1 fruit fly cellular context compared by ENCODE assay signal in the genomic region with DNA sequence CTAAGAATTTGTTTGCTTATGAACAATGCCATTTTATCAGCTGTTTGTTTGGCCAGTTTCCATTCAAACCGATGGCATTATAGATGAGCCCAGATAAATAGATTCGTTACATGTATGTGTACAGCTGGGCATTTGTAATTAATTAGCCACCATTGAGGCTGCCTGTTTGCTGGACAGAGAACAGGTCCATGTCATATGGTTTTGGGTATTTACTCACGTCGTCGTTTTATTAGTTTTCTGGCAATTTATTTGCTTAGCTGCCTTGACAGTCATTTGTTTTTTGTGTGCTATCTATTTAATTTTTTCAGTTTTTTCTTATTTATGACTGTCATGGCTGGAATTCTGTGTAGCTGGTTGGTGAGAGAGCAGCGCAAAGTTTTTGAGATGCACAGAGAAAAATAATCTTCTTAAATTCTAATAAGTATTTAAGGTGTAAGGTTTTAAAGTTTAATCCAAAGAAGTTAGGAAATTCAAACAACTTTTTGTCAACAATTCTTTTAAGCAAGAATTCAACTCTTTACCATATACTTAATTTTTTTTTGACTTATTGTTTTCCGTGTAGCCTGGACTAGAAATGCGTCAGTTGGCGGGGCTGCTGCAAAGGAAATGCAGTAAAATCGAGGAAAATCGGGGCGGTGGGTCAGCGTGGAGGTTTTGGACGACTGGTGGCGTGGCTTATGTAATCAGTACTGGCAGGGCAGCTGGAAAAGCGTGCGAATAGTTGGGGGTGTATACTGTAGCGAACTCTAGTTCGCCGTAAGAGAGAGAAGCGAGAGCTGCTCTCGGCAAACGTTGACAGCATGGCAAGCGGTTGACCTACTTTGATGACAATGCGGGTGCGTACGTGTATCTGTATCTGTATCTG.
A peak's percentile ranks its signal among the peaks of the same experiment; 100 is the strongest.
TF ChIP-seq lines count a peak whose summit lies in the region.

No protein-coding gene starts in this region.

TF ChIP-seq in whole organism, embryonic, 481 proteins besides CTCF, POLR2A, EP300 and RAD21 (continued from another document and continues in another):
- no peak for TF ChIP-seq lbe (GFP tag; optimal IDR thresholded peaks at IDR 0.05; lab: Kevin White, UChicago)
- TF ChIP-seq CG8359 (GFP tag; optimal IDR thresholded peaks at IDR 0.05; lab: Kevin White, UChicago; ENCODE audit: borderline replicate concordance), result no peak
- peak; percentile 73; the same call in 1 of the 2 replicates for TF ChIP-seq bowl (GFP tag; IDR thresholded peaks at IDR 0.05; lab: Robert Waterston, UW)
- peak; percentile 76 for TF ChIP-seq pum (GFP tag; optimal IDR thresholded peaks at IDR 0.05; lab: Kevin White, UChicago)
- TF ChIP-seq Meics (GFP tag; optimal IDR thresholded peaks at IDR 0.05; lab: Kevin White, UChicago), result peak; percentile 89
- peak; percentile 87 for TF ChIP-seq fd96Cb (tag; optimal IDR thresholded peaks at IDR 0.05; lab: Kevin White, UChicago)
- TF ChIP-seq CG7372 (GFP tag; IDR thresholded peaks at IDR 0.05; lab: Robert Waterston, UW), result peak; percentile 54; the same call in 1 of the 2 replicates
- peak; percentile 80 for TF ChIP-seq CG12155 (GFP tag; optimal IDR thresholded peaks at IDR 0.05; lab: Kevin White, UChicago)
- TF ChIP-seq Gsc (GFP tag; IDR thresholded peaks at IDR 0.05; lab: Robert Waterston, UW), result no peak; the same call in 1 of the 2 replicates
- peak; percentile 76 for TF ChIP-seq CG13775 (GFP tag; optimal IDR thresholded peaks at IDR 0.05; lab: Kevin White, UChicago)
- TF ChIP-seq Gug (GFP tag; IDR thresholded peaks at IDR 0.05; lab: Robert Waterston, UW), result peak; percentile 64; the same call in 3 of the 4 replicates
- TF ChIP-seq kah (GFP tag; optimal IDR thresholded peaks at IDR 0.05; lab: Kevin White, UChicago), result peak; percentile 56
- TF ChIP-seq hbn (GFP tag; IDR thresholded peaks at IDR 0.05; lab: Robert Waterston, UW; ENCODE audit: partially characterized antibody), result no peak
- 0 out of 2 replicates have a peak, but pooled peaks have one; percentile 7 for TF ChIP-seq gt (GFP tag; IDR thresholded peaks at IDR 0.05; lab: Robert Waterston, UW)
- TF ChIP-seq CG16863 (GFP tag; optimal IDR thresholded peaks at IDR 0.05; lab: Kevin White, UChicago), result peak; percentile 82
- TF ChIP-seq CG42726 (GFP tag; IDR thresholded peaks at IDR 0.05; lab: Robert Waterston, UW; ENCODE audit: partially characterized antibody), result no peak
- peak; percentile 80 for TF ChIP-seq fd3F (GFP tag; optimal IDR thresholded peaks at IDR 0.05; lab: Kevin White, UChicago)
- peak; percentile 86 for TF ChIP-seq tap (tag; optimal IDR thresholded peaks at IDR 0.05; lab: Kevin White, UChicago)
- TF ChIP-seq Jarid2 (GFP tag; optimal IDR thresholded peaks at IDR 0.05; lab: Kevin White, UChicago), result peak; percentile 36
- TF ChIP-seq scrt (GFP tag; optimal IDR thresholded peaks at IDR 0.05; lab: Kevin White, UChicago), result peak; percentile 81
- TF ChIP-seq Atf-2 (GFP tag; optimal IDR thresholded peaks at IDR 0.05; lab: Kevin White, UChicago), result peak; percentile 67
- peak; percentile 88 for TF ChIP-seq CG11695 (GFP tag; IDR thresholded peaks at IDR 0.05; lab: Robert Waterston, UW)
- TF ChIP-seq zen (tag; optimal IDR thresholded peaks at IDR 0.05; lab: Kevin White, UChicago), result peak; percentile 72
- peak; percentile 71 for TF ChIP-seq crc (GFP tag; optimal IDR thresholded peaks at IDR 0.05; lab: Kevin White, UChicago)
- peak; percentile 84 for TF ChIP-seq Hr3 (GFP tag; optimal IDR thresholded peaks at IDR 0.05; lab: Kevin White, UChicago)
- peak; percentile 76 for TF ChIP-seq gsb (GFP tag; IDR thresholded peaks at IDR 0.05; lab: Robert Waterston, UW)
- peak; percentile 70 for TF ChIP-seq CG6254 (GFP tag; optimal IDR thresholded peaks at IDR 0.05; lab: Kevin White, UChicago)
- peak; percentile 68 for TF ChIP-seq ara (GFP tag; IDR thresholded peaks at IDR 0.05; lab: Robert Waterston, UW)
- TF ChIP-seq Nf-YA (GFP tag; IDR thresholded peaks at IDR 0.05; lab: Robert Waterston, UW), result peak; percentile 81
- peak; percentile 82 for TF ChIP-seq CG1233 (GFP tag; optimal IDR thresholded peaks at IDR 0.05; lab: Kevin White, UChicago)
- TF ChIP-seq Sox102F (GFP tag; optimal IDR thresholded peaks at IDR 0.05; lab: Kevin White, UChicago), result peak; percentile 93
- no peak for TF ChIP-seq stwl (tag; optimal IDR thresholded peaks at IDR 0.05; lab: Kevin White, UChicago)
- peak; percentile 88 for TF ChIP-seq CG2712 (tag; optimal IDR thresholded peaks at IDR 0.05; lab: Kevin White, UChicago)
- TF ChIP-seq CG7271 (tag; optimal IDR thresholded peaks at IDR 0.05; lab: Kevin White, UChicago), result peak; percentile 19
- 0 out of 2 replicates have a peak, but pooled peaks have one; percentile 22 for TF ChIP-seq CG10959 (GFP tag; IDR thresholded peaks at IDR 0.05; lab: Robert Waterston, UW)
- peak; percentile 84 for TF ChIP-seq NfI (GFP tag; optimal IDR thresholded peaks at IDR 0.05; lab: Kevin White, UChicago)
- TF ChIP-seq CG17385 (GFP tag; optimal IDR thresholded peaks at IDR 0.05; lab: Kevin White, UChicago), result peak; percentile 84
- peak; percentile 79 for TF ChIP-seq CG1647 (GFP tag; optimal IDR thresholded peaks at IDR 0.05; lab: Kevin White, UChicago)
- TF ChIP-seq CG6272 (GFP tag; IDR thresholded peaks at IDR 0.05; lab: Robert Waterston, UW), result peak; percentile 65
- no peak for TF ChIP-seq CG16813 (GFP tag; IDR thresholded peaks at IDR 0.05; lab: Robert Waterston, UW; ENCODE audit: partially characterized antibody)
- peak; percentile 85 for TF ChIP-seq ind (GFP tag; optimal IDR thresholded peaks at IDR 0.05; lab: Kevin White, UChicago)
- peak; percentile 89 for TF ChIP-seq Drgx (GFP tag; IDR thresholded peaks at IDR 0.05; lab: Robert Waterston, UW)
- TF ChIP-seq pho (GFP tag; optimal IDR thresholded peaks at IDR 0.05; lab: Kevin White, UChicago), result peak; percentile 82
- TF ChIP-seq NFAT (GFP tag; IDR thresholded peaks at IDR 0.05; lab: Robert Waterston, UW), result peak; percentile 75
- TF ChIP-seq fu2 (GFP tag; optimal IDR thresholded peaks at IDR 0.05; lab: Kevin White, UChicago), result peak; percentile 74
- peak; percentile 86 for TF ChIP-seq Sox100B (GFP tag; optimal IDR thresholded peaks at IDR 0.05; lab: Kevin White, UChicago)
- TF ChIP-seq CG30020 (tag; optimal IDR thresholded peaks at IDR 0.05; lab: Kevin White, UChicago), result no peak
- TF ChIP-seq Doc2 (GFP tag; IDR thresholded peaks at IDR 0.05; lab: Robert Waterston, UW), result no peak
- peak; percentile 63 for TF ChIP-seq Hmx (GFP tag; optimal IDR thresholded peaks at IDR 0.05; lab: Kevin White, UChicago)
- no peak for TF ChIP-seq br (optimal IDR thresholded peaks at IDR 0.05; lab: Kevin White, UChicago)
- TF ChIP-seq lola (GFP tag; optimal IDR thresholded peaks at IDR 0.05; lab: Kevin White, UChicago), result peak in 1 of 3 experiments; percentile 52
- TF ChIP-seq mam (GFP tag; optimal IDR thresholded peaks at IDR 0.05; lab: Kevin White, UChicago), result peak; percentile 83
- no peak for TF ChIP-seq dan (GFP tag; IDR thresholded peaks at IDR 0.05; lab: Robert Waterston, UW)
- TF ChIP-seq CG18764 (GFP tag; optimal IDR thresholded peaks at IDR 0.05; lab: Kevin White, UChicago), result peak; percentile 68
- TF ChIP-seq trem (tag; optimal IDR thresholded peaks at IDR 0.05; lab: Kevin White, UChicago), result peak; percentile 69
- no peak for TF ChIP-seq bbx (GFP tag; IDR thresholded peaks at IDR 0.05; lab: Robert Waterston, UW; ENCODE audit: partially characterized antibody)
- no peak for TF ChIP-seq ato (GFP tag; IDR thresholded peaks at IDR 0.05; lab: Robert Waterston, UW; ENCODE audit: partially characterized antibody)
- TF ChIP-seq BEAF-32 (GFP tag; optimal IDR thresholded peaks at IDR 0.05; lab: Kevin White, UChicago), result no peak
- TF ChIP-seq CG3163 (GFP tag; optimal IDR thresholded peaks at IDR 0.05; lab: Kevin White, UChicago), result peak; percentile 44
- peak; percentile 36 for TF ChIP-seq zf30C (GFP tag; optimal IDR thresholded peaks at IDR 0.05; lab: Kevin White, UChicago)
- TF ChIP-seq CG9727 (GFP tag; optimal IDR thresholded peaks at IDR 0.05; lab: Kevin White, UChicago), result peak; percentile 84
- peak; percentile 85 for TF ChIP-seq Awh (GFP tag; IDR thresholded peaks at IDR 0.05; lab: Robert Waterston, UW)
- peak; percentile 68 for TF ChIP-seq Poxn (GFP tag; IDR thresholded peaks at IDR 0.05; lab: Robert Waterston, UW)
- peak; percentile 89 for TF ChIP-seq Oli (tag; optimal IDR thresholded peaks at IDR 0.05; lab: Kevin White, UChicago)
- peak; percentile 54; the same call in 1 of the 2 replicates for TF ChIP-seq MBD-R2 (GFP tag; IDR thresholded peaks at IDR 0.05; lab: Robert Waterston, UW)
- peak; percentile 89 for TF ChIP-seq CG31441 (GFP tag; IDR thresholded peaks at IDR 0.05; lab: Robert Waterston, UW)
- 0 out of 2 replicates have a peak, but pooled peaks have one; percentile 62 for TF ChIP-seq toy (GFP tag; IDR thresholded peaks at IDR 0.05; lab: Robert Waterston, UW)
- peak; percentile 50; the same call in 1 of the 2 replicates for TF ChIP-seq CG4404 (GFP tag; IDR thresholded peaks at IDR 0.05; lab: Robert Waterston, UW)
- TF ChIP-seq gce (GFP tag; IDR thresholded peaks at IDR 0.05; lab: Robert Waterston, UW), result peak; percentile 85
- peak; percentile 74 for TF ChIP-seq H15 (GFP tag; IDR thresholded peaks at IDR 0.05; lab: Robert Waterston, UW)
- peak; percentile 84 for TF ChIP-seq CG7839 (tag; optimal IDR thresholded peaks at IDR 0.05; lab: Kevin White, UChicago)
- peak; percentile 83 to 85 for TF ChIP-seq dpn (GFP tag; optimal IDR thresholded peaks at IDR 0.05; lab: Kevin White, UChicago)
- no peak for TF ChIP-seq Hr39 (optimal IDR thresholded peaks at IDR 0.05; lab: Kevin White, UChicago)
- TF ChIP-seq CG7745 (tag; optimal IDR thresholded peaks at IDR 0.05; lab: Kevin White, UChicago), result no peak
- peak; percentile 84 for TF ChIP-seq CG3847 (GFP tag; IDR thresholded peaks at IDR 0.05; lab: Robert Waterston, UW)
- peak; percentile 59 for TF ChIP-seq HLH54F (GFP tag; optimal IDR thresholded peaks at IDR 0.05; lab: Kevin White, UChicago)
- peak; percentile 76 for TF ChIP-seq cato (GFP tag; optimal IDR thresholded peaks at IDR 0.05; lab: Kevin White, UChicago; ENCODE audit: borderline replicate concordance)
- TF ChIP-seq dmrt11E (tag; optimal IDR thresholded peaks at IDR 0.05; lab: Kevin White, UChicago), result peak; percentile 59
- TF ChIP-seq Vsx1 (GFP tag; optimal IDR thresholded peaks at IDR 0.05; lab: Kevin White, UChicago), result peak; percentile 88
- TF ChIP-seq CkIIα-i1 (GFP tag; IDR thresholded peaks at IDR 0.05; lab: Robert Waterston, UW), result peak; percentile 72
- TF ChIP-seq ewg (GFP tag; optimal IDR thresholded peaks at IDR 0.05; lab: Kevin White, UChicago), result peak; percentile 75
- peak; percentile 38 for TF ChIP-seq Lhr (GFP tag; optimal IDR thresholded peaks at IDR 0.05; lab: Kevin White, UChicago)
- no peak for TF ChIP-seq pfk (GFP tag; optimal IDR thresholded peaks at IDR 0.05; lab: Kevin White, UChicago)
- peak; percentile 8 for TF ChIP-seq CG10431 (GFP tag; optimal IDR thresholded peaks at IDR 0.05; lab: Kevin White, UChicago)
- peak; percentile 60 for TF ChIP-seq D19B (GFP tag; optimal IDR thresholded peaks at IDR 0.05; lab: Kevin White, UChicago)
- TF ChIP-seq HLH4C (GFP tag; IDR thresholded peaks at IDR 0.05; lab: Robert Waterston, UW; ENCODE audit: partially characterized antibody), result no peak
- no peak for TF ChIP-seq corto (GFP tag; optimal IDR thresholded peaks at IDR 0.05; lab: Kevin White, UChicago)
- TF ChIP-seq ATbp (GFP tag; optimal IDR thresholded peaks at IDR 0.05; lab: Kevin White, UChicago), result peak; percentile 86
- peak; percentile 94 for TF ChIP-seq seq (GFP tag; IDR thresholded peaks at IDR 0.05; lab: Robert Waterston, UW)
- TF ChIP-seq abd-A (tag; optimal IDR thresholded peaks at IDR 0.05; lab: Kevin White, UChicago), result peak; percentile 40
- TF ChIP-seq unpg (GFP tag; optimal IDR thresholded peaks at IDR 0.05; lab: Kevin White, UChicago), result peak; percentile 91
- peak; percentile 74 for TF ChIP-seq CHES-1-like (GFP tag; optimal IDR thresholded peaks at IDR 0.05; lab: Kevin White, UChicago)
- no peak for TF ChIP-seq pita (GFP tag; optimal IDR thresholded peaks at IDR 0.05; lab: Kevin White, UChicago)
- peak; percentile 86 for TF ChIP-seq bab2 (GFP tag; optimal IDR thresholded peaks at IDR 0.05; lab: Kevin White, UChicago)
- peak; percentile 77 for TF ChIP-seq Six4 (GFP tag; optimal IDR thresholded peaks at IDR 0.05; lab: Kevin White, UChicago)
- peak; percentile 89 for TF ChIP-seq so (GFP tag; IDR thresholded peaks at IDR 0.05; lab: Robert Waterston, UW)
- peak; percentile 90 for TF ChIP-seq CG7556 (GFP tag; optimal IDR thresholded peaks at IDR 0.05; lab: Kevin White, UChicago)
- peak; percentile 69 for TF ChIP-seq CG13894 (tag; optimal IDR thresholded peaks at IDR 0.05; lab: Kevin White, UChicago)
- peak; percentile 56 for TF ChIP-seq CG12769 (tag; optimal IDR thresholded peaks at IDR 0.05; lab: Kevin White, UChicago)
- TF ChIP-seq CG11093 (GFP tag; IDR thresholded peaks at IDR 0.05; lab: Robert Waterston, UW), result peak; percentile 74; the same call in 2 of the 3 replicates
- no peak for TF ChIP-seq TFAM (GFP tag; optimal IDR thresholded peaks at IDR 0.05; lab: Kevin White, UChicago)
- TF ChIP-seq Camta (GFP tag; optimal IDR thresholded peaks at IDR 0.05; lab: Kevin White, UChicago), result peak; percentile 79
- TF ChIP-seq CG32772 (GFP tag; IDR thresholded peaks at IDR 0.05; lab: Robert Waterston, UW), result peak; percentile 86
- TF ChIP-seq Fer3 (tag; optimal IDR thresholded peaks at IDR 0.05; lab: Kevin White, UChicago), result peak; percentile 87
- peak; percentile 55 for TF ChIP-seq shn (GFP tag; optimal IDR thresholded peaks at IDR 0.05; lab: Kevin White, UChicago)
- peak; percentile 91 for TF ChIP-seq Hmr (GFP tag; optimal IDR thresholded peaks at IDR 0.05; lab: Kevin White, UChicago)
- peak; percentile 90 for TF ChIP-seq E2f1 (GFP tag; IDR thresholded peaks at IDR 0.05; lab: Robert Waterston, UW)
- TF ChIP-seq CG7963 (GFP tag; IDR thresholded peaks at IDR 0.05; lab: Robert Waterston, UW; ENCODE audit: partially characterized antibody), result no peak
- peak; percentile 89 for TF ChIP-seq ase (GFP tag; IDR thresholded peaks at IDR 0.05; lab: Robert Waterston, UW)
- TF ChIP-seq CrebB (tag; optimal IDR thresholded peaks at IDR 0.05; lab: Kevin White, UChicago), result peak; percentile 69
- peak; percentile 91 for TF ChIP-seq CG18599 (GFP tag; optimal IDR thresholded peaks at IDR 0.05; lab: Kevin White, UChicago)
- peak; percentile 88 for TF ChIP-seq CG9817 (tag; optimal IDR thresholded peaks at IDR 0.05; lab: Kevin White, UChicago)
- 0 out of 2 replicates have a peak, but pooled peaks have one; percentile 26 for TF ChIP-seq ro (GFP tag; IDR thresholded peaks at IDR 0.05; lab: Robert Waterston, UW)
- TF ChIP-seq tgo (GFP tag; IDR thresholded peaks at IDR 0.05; lab: Robert Waterston, UW), result peak; percentile 90
- TF ChIP-seq salm (tag; optimal IDR thresholded peaks at IDR 0.05; lab: Kevin White, UChicago), result peak; percentile 75
- TF ChIP-seq Dip3 (GFP tag; optimal IDR thresholded peaks at IDR 0.05; lab: Kevin White, UChicago), result peak; percentile 69
- peak; percentile 85 for TF ChIP-seq CG12104 (GFP tag; optimal IDR thresholded peaks at IDR 0.05; lab: Kevin White, UChicago)
- TF ChIP-seq CoRest (tag; optimal IDR thresholded peaks at IDR 0.05; lab: Kevin White, UChicago), result peak; percentile 89
